Worm (Caenorhabditis elegans) whole organism, late embryonic: ENCODE measurements around the gene sdz-13.

Experiments used
- F13H6.1 ChIP-seq: sonication (generic microtip); optimal IDR thresholded peaks from 2 replicates; lab custom pipeline; 2016; ENCODE audit warnings: missing genetic modification characterization, missing compliant biosample characterization
- K02D7.2 ChIP-seq: sonication (generic microtip); optimal IDR thresholded peaks from 2 replicates; lab custom pipeline; 2017; ENCODE audit warnings: mild to moderate bottlenecking, missing genetic modification characterization, missing compliant biosample characterization
- K09A11.1 ChIP-seq: sonication (generic microtip); optimal IDR thresholded peaks from 2 replicates; lab custom pipeline; 2017; ENCODE audit warnings: antibody characterized with exemption, mild to moderate bottlenecking, missing genetic modification characterization, missing compliant biosample characterization; ENCODE audit not compliant: insufficient read depth
- T23F11.4 ChIP-seq: fragments of 200-800 bp; sonication (Bioruptor generic); optimal IDR thresholded peaks from 2 replicates; lab custom pipeline; 2018; ENCODE audit warnings: mild to moderate bottlenecking, missing genetic modification characterization, missing compliant biosample characterization
- Y22D7AL.16 ChIP-seq: sonication (generic microtip); optimal IDR thresholded peaks from 2 replicates; lab custom pipeline; 2016; ENCODE audit warnings: missing genetic modification characterization, missing compliant biosample characterization
- ahr-1 ChIP-seq: sonication (generic microtip); optimal IDR thresholded peaks from 2 replicates; lab custom pipeline; 2016; ENCODE audit warnings: missing genetic modification characterization, missing compliant biosample characterization
- ceh-14 ChIP-seq: sonication (generic microtip); optimal IDR thresholded peaks from 2 replicates; lab custom pipeline; 2016; ENCODE audit warnings: missing genotype, missing genetic modification characterization, missing compliant biosample characterization
- ceh-18 ChIP-seq: sonication (generic microtip); optimal IDR thresholded peaks from 2 replicates; lab custom pipeline; 2016; ENCODE audit warnings: missing genetic modification characterization, missing compliant biosample characterization
- ceh-19 ChIP-seq: fragments of 200-800 bp; sonication (Bioruptor generic); optimal IDR thresholded peaks from 2 replicates; lab custom pipeline; 2018; ENCODE audit warnings: mild to moderate bottlenecking, missing genetic modification characterization, missing compliant biosample characterization
- ceh-2 ChIP-seq: sonication (generic microtip); optimal IDR thresholded peaks from 2 replicates; lab custom pipeline; 2016; ENCODE audit warnings: missing genotype, missing genetic modification characterization, missing compliant biosample characterization
- ceh-22 ChIP-seq: sonication (generic microtip); optimal IDR thresholded peaks from 2 replicates; lab custom pipeline; 2017; ENCODE audit warnings: missing biosample characterization, missing genetic modification characterization
- ceh-24 ChIP-seq: sonication (generic microtip); optimal IDR thresholded peaks from 2 replicates; lab custom pipeline; 2016; ENCODE audit warnings: mild to moderate bottlenecking, missing genetic modification characterization, missing compliant biosample characterization
- ceh-30 ChIP-seq: fragments of 150-350 bp; optimal IDR thresholded peaks from 2 replicates; lab custom pipeline; 2014; ENCODE audit warnings: missing biosample characterization, missing genetic modification characterization
- ceh-31 ChIP-seq: sonication (generic microtip); optimal IDR thresholded peaks from 2 replicates; lab custom pipeline; 2016; ENCODE audit warnings: missing genetic modification characterization, missing compliant biosample characterization
- ceh-34 ChIP-seq: sonication (generic microtip); optimal IDR thresholded peaks from 2 replicates; lab custom pipeline; 2016; ENCODE audit warnings: mild to moderate bottlenecking, missing genetic modification characterization, missing compliant biosample characterization
- ceh-45 ChIP-seq: fragments of 200-800 bp; sonication (Bioruptor generic); IDR thresholded peaks from 2 replicates; pipeline ENCODE4 v1.3.6; 2022; ENCODE audit warnings: missing genetic modification reagents, missing genetic modification characterization, missing compliant biosample characterization
- ceh-6 ChIP-seq: fragments of 200-800 bp; sonication (Bioruptor generic); optimal IDR thresholded peaks from 2 replicates; lab custom pipeline; 2018; ENCODE audit warnings: mild to moderate bottlenecking, missing genetic modification characterization, missing compliant biosample characterization
- ceh-9 ChIP-seq: sonication (generic microtip); optimal IDR thresholded peaks from 2 replicates; lab custom pipeline; 2016; ENCODE audit warnings: mild to moderate bottlenecking, missing genetic modification characterization, inconsistent platforms, missing compliant biosample characterization
- dmd-4 ChIP-seq: sonication (generic microtip); optimal IDR thresholded peaks from 2 replicates; lab custom pipeline; 2016; ENCODE audit warnings: borderline replicate concordance, missing genetic modification characterization, missing compliant biosample characterization
- dve-1 ChIP-seq: sonication (generic microtip); optimal IDR thresholded peaks from 2 replicates; lab custom pipeline; 2017; ENCODE audit warnings: antibody characterized with exemption, mild to moderate bottlenecking, missing genetic modification characterization, missing compliant biosample characterization
- elt-4 ChIP-seq: sonication (generic microtip); optimal IDR thresholded peaks from 2 replicates; lab custom pipeline; 2016; ENCODE audit warnings: missing genetic modification characterization, missing compliant biosample characterization
- eyg-1 ChIP-seq: sonication (generic microtip); optimal IDR thresholded peaks from 2 replicates; lab custom pipeline; 2016; ENCODE audit warnings: missing genotype, missing genetic modification characterization, missing compliant biosample characterization
- fax-1 ChIP-seq: sonication (generic microtip); optimal IDR thresholded peaks from 2 replicates; lab custom pipeline; 2016; ENCODE audit warnings: missing genotype, missing genetic modification characterization, missing compliant biosample characterization
- fkh-10 ChIP-seq: fragments of 150-350 bp; optimal IDR thresholded peaks from 2 replicates; lab custom pipeline; 2014; ENCODE audit warnings: missing biosample characterization, missing genetic modification reagents, missing genetic modification characterization
- fkh-6 ChIP-seq: sonication (generic microtip); optimal IDR thresholded peaks from 2 replicates; lab custom pipeline; 2016; ENCODE audit warnings: missing genetic modification characterization, missing compliant biosample characterization
- hlh-30 ChIP-seq: sonication (generic microtip); optimal IDR thresholded peaks from 2 replicates; lab custom pipeline; 2017; ENCODE audit warnings: antibody characterized with exemption, missing genetic modification characterization, missing compliant biosample characterization; ENCODE audit not compliant: insufficient read depth
- hlh-6 ChIP-seq: sonication (generic microtip); optimal IDR thresholded peaks from 2 replicates; lab custom pipeline; 2016; ENCODE audit warnings: missing genotype, missing genetic modification characterization, missing compliant biosample characterization
- hlh-8 ChIP-seq: sonication (generic microtip); optimal IDR thresholded peaks from 2 replicates; lab custom pipeline; 2016; ENCODE audit warnings: missing genotype, missing genetic modification characterization, missing compliant biosample characterization
- lim-6 ChIP-seq: sonication (generic microtip); optimal IDR thresholded peaks from 2 replicates; lab custom pipeline; 2016; ENCODE audit warnings: missing genetic modification characterization, missing compliant biosample characterization
- lin-11 ChIP-seq: fragments of 200-800 bp; sonication (Bioruptor generic); optimal IDR thresholded peaks from 2 replicates; lab custom pipeline; 2018; ENCODE audit warnings: mild to moderate bottlenecking, missing genetic modification characterization, missing compliant biosample characterization
- madf-2 ChIP-seq: sonication (generic microtip); optimal IDR thresholded peaks from 2 replicates; lab custom pipeline; 2017; ENCODE audit warnings: missing genetic modification characterization, missing compliant biosample characterization
- npax-4 ChIP-seq: sonication (generic microtip); optimal IDR thresholded peaks from 2 replicates; lab custom pipeline; 2016; ENCODE audit warnings: missing genetic modification characterization, missing compliant biosample characterization
- odd-2 ChIP-seq: sonication (generic microtip); optimal IDR thresholded peaks from 2 replicates; lab custom pipeline; 2017; ENCODE audit warnings: antibody characterized with exemption, mild to moderate bottlenecking, missing genetic modification characterization, missing compliant biosample characterization
- pag-3 ChIP-seq: sonication (generic microtip); optimal IDR thresholded peaks from 2 replicates; lab custom pipeline; 2016; ENCODE audit warnings: missing compliant biosample characterization, missing genetic modification characterization, borderline replicate concordance
- pax-1 ChIP-seq: fragments of 150-350 bp; optimal IDR thresholded peaks from 2 replicates; lab custom pipeline; 2014; ENCODE audit warnings: missing biosample characterization, missing genetic modification characterization
- pha-2 ChIP-seq: sonication (generic microtip); optimal IDR thresholded peaks from 2 replicates; lab custom pipeline; 2017; ENCODE audit warnings: mild to moderate bottlenecking, missing genetic modification characterization, missing compliant biosample characterization
- pha-4 ChIP-seq: fragments of 150-350 bp; optimal IDR thresholded peaks from 2 replicates; lab custom pipeline; 2018; ENCODE audit warnings: missing biosample characterization, missing genetic modification reagents, missing genetic modification characterization
- ref-2 ChIP-seq: sonication (generic microtip); optimal IDR thresholded peaks from 2 replicates; lab custom pipeline; 2016; ENCODE audit warnings: missing genetic modification characterization, missing compliant biosample characterization
- rnt-1 ChIP-seq: sonication (generic microtip); optimal IDR thresholded peaks from 2 replicates; lab custom pipeline; 2016; ENCODE audit warnings: missing genetic modification characterization, missing compliant biosample characterization
- sox-2 ChIP-seq: fragments of 200-800 bp; sonication (Bioruptor generic); IDR thresholded peaks from 2 replicates; pipeline ENCODE4 v1.3.6; 2022; ENCODE audit warnings: missing genetic modification reagents, missing genetic modification characterization, missing compliant biosample characterization
- syd-9 ChIP-seq: sonication (generic microtip); optimal IDR thresholded peaks from 2 replicates; lab custom pipeline; 2016; ENCODE audit warnings: mild to moderate bottlenecking, missing genetic modification characterization, moderate library complexity, missing compliant biosample characterization
- tbx-2 ChIP-seq: sonication (generic microtip); optimal IDR thresholded peaks from 2 replicates; lab custom pipeline; 2016; ENCODE audit warnings: missing genetic modification characterization, missing compliant biosample characterization
- unc-42 ChIP-seq: sonication (generic microtip); optimal IDR thresholded peaks from 2 replicates; lab custom pipeline; 2016; ENCODE audit warnings: missing genotype, missing genetic modification characterization, missing compliant biosample characterization
- unc-55 ChIP-seq: sonication (generic microtip); optimal IDR thresholded peaks from 2 replicates; lab custom pipeline; 2017; ENCODE audit warnings: missing biosample characterization, missing genetic modification reagents, missing genetic modification characterization
- unc-86 ChIP-seq: sonication (generic microtip); optimal IDR thresholded peaks from 2 replicates; lab custom pipeline; 2016; ENCODE audit warnings: missing genetic modification characterization, missing compliant biosample characterization
- zip-5 ChIP-seq: sonication (generic microtip); optimal IDR thresholded peaks from 2 replicates; lab custom pipeline; 2016; ENCODE audit warnings: missing genetic modification characterization, missing compliant biosample characterization

Gene sdz-13

ce11 chrIV:10869642-10870041, 9.8 kb downstream of the sdz-13 start:
- TF ChIP-seq ahr-1 (tag; lab: Kevin White, UChicago): no peak
- peak; percentile 5 for TF ChIP-seq pha-2 (tag; lab: Kevin White, UChicago)
- TF ChIP-seq ceh-34 (tag; lab: Kevin White, UChicago): peak; percentile 79

- TF ChIP-seq hlh-6 (peak; percentile 65), elt-4 (tag; lab: Kevin White, UChicago) (no peak), F13H6.1 (tag; lab: Kevin White, UChicago) (no peak), Y22D7AL.16 (tag; lab: Kevin White, UChicago) (no peak), dve-1 (no peak), eyg-1 (tag; lab: Kevin White, UChicago) (no peak), unc-42 (tag; lab: Kevin White, UChicago) (peak; percentile 61), lin-11 (tag; lab: Kevin White, UChicago) (no peak), sox-2 (no peak), ceh-24 (tag; lab: Kevin White, UChicago) (no peak), rnt-1 (tag; lab: Kevin White, UChicago) (no peak), ceh-6 (GFP tag; lab: Kevin White, UChicago) (no peak), ceh-31 (peak; percentile 55), lim-6 (tag; lab: Kevin White, UChicago) (no peak), fkh-10 (no peak), unc-55 (GFP tag; lab: Kevin White, UChicago) (no peak), ahr-1 (tag; lab: Kevin White, UChicago) (no peak), K09A11.1 (no peak), pha-4 (tag; lab: Kevin White, UChicago) (no peak), madf-2 (no peak), fax-1 (tag; lab: Kevin White, UChicago) (peak; percentile 40), ref-2 (tag; lab: Kevin White, UChicago) (no peak), ceh-19 (GFP tag; lab: Kevin White, UChicago) (no peak), ceh-9 (tag; lab: Kevin White, UChicago) (no peak), fkh-6 (tag; lab: Kevin White, UChicago) (no peak), K02D7.2 (no peak), npax-4 (no peak), ceh-30 (tag; lab: Kevin White, UChicago) (no peak), ceh-34 (tag; lab: Kevin White, UChicago) (no peak), syd-9 (no peak), ceh-14 (tag; lab: Kevin White, UChicago) (peak; percentile 23), dmd-4 (tag; lab: Kevin White, UChicago) (no peak), hlh-8 (tag; lab: Kevin White, UChicago) (no peak), T23F11.4 (GFP tag; lab: Kevin White, UChicago) (no peak), pag-3 (tag; lab: Kevin White, UChicago) (peak; percentile 38), ceh-18 (tag; lab: Kevin White, UChicago) (no peak), odd-2 (tag; lab: Kevin White, UChicago) (no peak), ceh-2 (no peak), pax-1 (no peak), hlh-30 (tag; lab: Kevin White, UChicago) (no peak), ceh-45 (no peak), ceh-22 (tag; lab: Kevin White, UChicago) (no peak), unc-86 (tag; lab: Kevin White, UChicago) (no peak), pha-2 (tag; lab: Kevin White, UChicago) (no peak), zip-5 (tag; lab: Kevin White, UChicago) (no peak), tbx-2 (tag; lab: Kevin White, UChicago) (no peak)
Measured at ce11 chrIV:10868629-10869251, 10.7 kb downstream of the sdz-13 start, which contains the start of gene F13E9.11. Gene F13E9.11 (minus strand): TSS chrIV:10869135.
